Worm (Caenorhabditis elegans): Measurements from ENCODE around the gene glb-4.

The glb-4 gene

DNA sequence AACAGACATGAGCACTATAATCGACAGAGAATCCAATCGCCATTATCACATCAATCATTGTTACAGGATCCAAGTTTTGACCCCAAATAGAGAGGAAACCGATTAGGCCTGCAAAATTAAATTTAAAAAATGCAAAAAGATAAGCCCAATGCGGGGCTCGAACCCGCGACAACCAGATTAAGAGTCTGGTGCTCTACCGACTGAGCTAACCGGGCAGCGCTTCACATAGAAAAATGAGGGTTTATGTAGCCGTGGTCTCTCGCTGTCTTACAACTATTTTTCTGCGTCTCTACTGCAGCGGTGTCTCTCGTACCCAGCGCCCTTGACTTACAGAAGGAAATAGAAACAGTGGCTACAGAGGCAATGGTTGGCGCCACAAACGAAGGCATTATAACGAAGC, 46.7 kb upstream of the glb-4 start (continued):
- TF ChIP-seq F44E2.7 (GFP tag; IDR thresholded peaks at IDR 0.05) (0 out of 2 replicates have a peak, but pooled peaks have one; percentile 14), saeg-2 (GFP tag; IDR thresholded peaks at IDR 0.05) (0 out of 2 replicates have a peak, but pooled peaks have one; percentile 53), dmd-8 (GFP tag; IDR thresholded peaks at IDR 0.05) (peak; percentile 83), madf-5 (GFP tag; IDR thresholded peaks at IDR 0.05) (0 out of 4 replicates have a peak, but pooled peaks of 1 of the 2 experiments have one; percentile 52), daf-16 (GFP tag; optimal IDR thresholded peaks at IDR 0.05) (peak; percentile 8 to 39), daf-16 (tag; optimal IDR thresholded peaks at IDR 0.05) (peak; percentile 64), T26A8.4 (GFP tag; IDR thresholded peaks at IDR 0.05) (peak; percentile 74), R02D3.7 (tag; optimal IDR thresholded peaks at IDR 0.05) (no peak)

DNA sequence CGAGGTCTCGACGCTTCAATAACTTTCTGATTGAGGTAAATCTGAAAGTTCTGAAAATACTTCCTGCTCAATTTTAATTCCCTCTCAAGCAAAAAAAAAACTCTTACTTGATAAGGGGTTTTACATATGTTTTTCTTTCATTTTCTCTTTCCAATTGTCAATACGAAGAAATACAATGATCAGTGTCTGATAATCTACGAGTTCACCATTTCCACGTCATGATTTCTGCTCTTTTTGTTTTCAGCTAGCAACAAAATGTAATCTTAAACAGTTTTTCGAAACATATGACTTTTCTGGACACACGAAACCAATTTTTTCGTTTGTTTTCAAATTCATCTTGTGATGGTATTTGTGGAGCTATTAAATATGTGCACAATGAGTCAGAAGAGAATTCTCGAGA, 45.2 kb upstream of the glb-4 start:
- TF ChIP-seq zfp-3 (GFP tag; conservative IDR thresholded peaks at IDR 0.05) (no peak), attf-4 (tag; optimal IDR thresholded peaks at IDR 0.05) (no peak), nhr-111 (GFP tag; optimal IDR thresholded peaks at IDR 0.05) (no peak), lir-3 (tag; optimal IDR thresholded peaks at IDR 0.05) (no peak), nhr-77 (tag; optimal IDR thresholded peaks at IDR 0.05) (peak; percentile 50), nhr-76 (tag; optimal IDR thresholded peaks at IDR 0.05) (no peak), hif-1 (tag; optimal IDR thresholded peaks at IDR 0.05) (no peak), unc-130 (GFP tag; optimal IDR thresholded peaks at IDR 0.05) (no peak), hlh-30 (tag; optimal IDR thresholded peaks at IDR 0.05; ENCODE audit: insufficient read depth) (peak; percentile 3), nhr-25 (tag; optimal IDR thresholded peaks at IDR 0.05; ENCODE audit: borderline replicate concordance, insufficient read depth) (no peak), Y105C5A.15 (GFP tag; IDR thresholded peaks at IDR 0.05) (no peak), nhr-42 (GFP tag; IDR thresholded peaks at IDR 0.05) (no peak), mdt-29 (GFP tag; IDR thresholded peaks at IDR 0.05) (no peak), daf-16 (GFP tag; optimal IDR thresholded peaks at IDR 0.05) (no peak), daf-16 (tag; optimal IDR thresholded peaks at IDR 0.05) (peak; percentile 90), dve-1 (tag; optimal IDR thresholded peaks at IDR 0.05; ENCODE audit: insufficient read depth) (peak; percentile 43), lsy-2 (tag; optimal IDR thresholded peaks at IDR 0.05) (no peak), ztf-11 (tag; optimal IDR thresholded peaks at IDR 0.05) (no peak), nhr-28 (tag; optimal IDR thresholded peaks at IDR 0.05) (peak; percentile 53), hlh-11 (tag; optimal IDR thresholded peaks at IDR 0.05) (peak; percentile 16), egl-43 (GFP tag; IDR thresholded peaks at IDR 0.05) (no peak), Y75B8A.6 (GFP tag; IDR thresholded peaks at IDR 0.05) (no peak)

DNA sequence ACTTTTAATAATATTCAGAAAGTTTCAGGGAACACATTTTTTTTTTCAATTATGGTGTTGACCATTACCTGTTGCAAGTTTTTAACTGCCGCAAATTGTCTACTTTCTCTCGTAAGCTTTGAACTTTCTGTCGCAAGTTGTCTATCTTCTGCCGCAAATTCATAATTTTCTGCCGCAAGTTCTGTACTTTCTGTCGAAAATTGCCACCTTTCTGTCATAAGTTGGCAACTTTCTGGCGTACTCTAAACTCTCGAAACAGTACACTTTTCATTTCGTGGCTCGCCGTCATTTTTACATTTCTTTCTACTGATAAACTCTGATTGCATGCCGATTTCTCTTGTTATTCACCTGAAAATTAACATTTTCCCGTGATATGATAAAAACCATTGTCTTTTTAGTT, 44.4 kb upstream of the glb-4 start:
- TF ChIP-seq dve-1 (tag; optimal IDR thresholded peaks at IDR 0.05; ENCODE audit: insufficient read depth) (peak; percentile 4), set-16 (GFP tag; IDR thresholded peaks at IDR 0.05) (no peak), nhr-10 (tag; optimal IDR thresholded peaks at IDR 0.05) (no peak), jun-1 (tag; optimal IDR thresholded peaks at IDR 0.05) (no peak), hlh-30 (tag; optimal IDR thresholded peaks at IDR 0.05; ENCODE audit: insufficient read depth) (peak; percentile 14), nhr-237 (tag; optimal IDR thresholded peaks at IDR 0.05) (no peak), zip-2 (tag; optimal IDR thresholded peaks at IDR 0.05) (no peak), mxl-2 (GFP tag; conservative IDR thresholded peaks at IDR 0.05) (no peak), Y5F2A.4 (GFP tag; optimal IDR thresholded peaks at IDR 0.05) (no peak), dmd-6 (GFP tag; IDR thresholded peaks at IDR 0.05) (peak; percentile 37), Y48G9A.11 (GFP tag; IDR thresholded peaks at IDR 0.05) (no peak), daf-16 (GFP tag; optimal IDR thresholded peaks at IDR 0.05) (no peak), daf-16 (tag; optimal IDR thresholded peaks at IDR 0.05) (peak; percentile 43), skn-1 (tag; optimal IDR thresholded peaks at IDR 0.05) (no peak), D1046.2 (GFP tag; IDR thresholded peaks at IDR 0.05) (no peak), duxl-1 (tag; optimal IDR thresholded peaks at IDR 0.05; ENCODE audit: poor library complexity) (no peak), ceh-62 (tag; optimal IDR thresholded peaks at IDR 0.05) (no peak), hlh-11 (tag; optimal IDR thresholded peaks at IDR 0.05) (peak; percentile 8), aly-2 (tag; optimal IDR thresholded peaks at IDR 0.05) (no peak), aha-1 (tag) (peak; percentile 97), ZK337.2 (GFP tag; IDR thresholded peaks at IDR 0.05) (no peak)
